Fruit fly (Drosophila melanogaster): ENCODE data around the gene CG5013.

DNA sequence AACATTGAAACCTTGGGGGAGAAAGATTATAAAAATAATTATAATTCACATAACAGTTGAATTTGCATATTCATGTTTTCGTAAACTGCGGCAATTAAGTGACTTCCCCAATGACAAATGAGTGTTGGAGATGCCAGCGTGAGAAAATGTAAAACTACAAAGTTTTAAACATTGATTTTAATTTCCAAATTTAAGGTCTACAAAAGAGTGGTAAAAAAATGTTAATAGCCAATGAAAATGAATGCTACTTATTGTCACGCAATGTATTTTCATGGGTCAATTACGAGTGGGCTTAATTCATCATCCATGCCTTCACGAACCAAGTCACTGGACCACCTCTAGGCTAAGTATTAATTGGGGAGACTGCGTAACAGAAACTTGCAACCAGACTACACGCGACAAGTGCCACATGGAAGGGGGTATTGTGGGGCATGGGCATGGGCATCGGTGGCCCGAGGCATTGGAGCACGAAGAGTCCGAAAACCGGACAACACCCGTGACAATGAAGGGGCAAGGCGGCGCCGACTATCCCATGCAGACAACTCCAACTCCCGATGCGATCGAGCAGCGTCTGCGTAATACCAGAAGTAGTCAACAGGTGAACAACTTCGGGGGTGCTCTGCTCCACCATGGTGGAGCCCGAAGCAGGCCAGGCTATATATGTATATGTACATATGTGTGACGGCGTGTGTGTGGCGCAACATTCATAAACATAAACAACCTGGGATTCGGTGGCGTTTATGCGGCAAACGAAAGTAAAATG lies 7.2 kb upstream of the CG5013 start:
- no peak for TF ChIP-seq CG8319 (GFP tag; optimal IDR thresholded peaks at IDR 0.05)
- no peak for TF ChIP-seq Smox (GFP tag; optimal IDR thresholded peaks at IDR 0.05)
- no peak for TF ChIP-seq CG9139 (GFP tag; optimal IDR thresholded peaks at IDR 0.05)
- TF ChIP-seq CG6276 (GFP tag; optimal IDR thresholded peaks at IDR 0.05), result no peak
- no peak for TF ChIP-seq CG6808 (GFP tag; optimal IDR thresholded peaks at IDR 0.05)
